Worm (Caenorhabditis elegans) whole organism, late embryonic: ENCODE results near the gene F20D12.12.
A peak's percentile ranks its signal among the peaks of the same experiment; 100 is the strongest.

Source experiments
- C38D4.7 ChIP-seq: fragments of 200-800 bp; sonication (Bioruptor generic); optimal IDR thresholded peaks from 2 replicates; lab custom pipeline; 2018; ENCODE audit warnings: mild to moderate bottlenecking, missing genetic modification characterization, moderate library complexity, missing compliant biosample characterization
- ceh-22 ChIP-seq: sonication (generic microtip); optimal IDR thresholded peaks from 2 replicates; lab custom pipeline; 2017; ENCODE audit warnings: missing biosample characterization, missing genetic modification characterization
- fax-1 ChIP-seq: sonication (generic microtip); optimal IDR thresholded peaks from 2 replicates; lab custom pipeline; 2016; ENCODE audit warnings: missing genotype, missing genetic modification characterization, missing compliant biosample characterization
- mec-3 ChIP-seq: sonication (generic microtip); optimal IDR thresholded peaks from 2 replicates; lab custom pipeline; 2016; ENCODE audit warnings: borderline replicate concordance, missing genetic modification characterization, missing compliant biosample characterization
- pha-4 ChIP-seq: fragments of 150-350 bp; optimal IDR thresholded peaks from 2 replicates; lab custom pipeline; 2018; ENCODE audit warnings: missing biosample characterization, missing genetic modification reagents, missing genetic modification characterization
- rnt-1 ChIP-seq: sonication (generic microtip); optimal IDR thresholded peaks from 2 replicates; lab custom pipeline; 2016; ENCODE audit warnings: missing genetic modification characterization, missing compliant biosample characterization
- tbx-7 ChIP-seq: sonication (generic microtip); optimal IDR thresholded peaks from 2 replicates; lab custom pipeline; 2016; ENCODE audit warnings: missing genotype, missing genetic modification characterization, missing compliant biosample characterization
- ztf-16 ChIP-seq: sonication (generic microtip); optimal IDR thresholded peaks from 2 replicates; lab custom pipeline; 2017; ENCODE audit warnings: missing genetic modification characterization, missing compliant biosample characterization

DNA sequence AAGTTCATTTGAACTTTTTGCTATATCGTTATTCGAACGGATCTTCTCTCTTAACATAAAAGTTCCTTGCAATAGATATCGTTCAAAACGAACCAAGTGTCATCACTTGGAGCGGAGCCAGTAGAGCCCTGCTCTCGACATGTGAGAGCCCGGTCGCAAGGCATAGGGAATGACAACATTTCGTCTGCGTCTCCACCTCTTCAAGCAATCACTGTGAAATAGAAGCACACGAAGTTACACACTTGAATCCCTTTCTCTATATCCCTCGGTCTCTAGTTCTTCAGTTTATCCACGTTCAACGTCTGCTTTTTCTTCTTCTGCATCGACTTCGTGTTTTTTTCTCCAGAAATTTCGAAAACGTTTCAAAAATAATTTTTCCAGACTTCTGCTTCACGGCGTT is 43.9 kb upstream of the F20D12.12 start, which contains the start of gene C49H3.6:
- TF ChIP-seq ceh-22 (tag; lab: Kevin White, UChicago) (peak; percentile 38), fax-1 (tag; lab: Kevin White, UChicago) (no peak), C38D4.7 (no peak), pha-4 (tag; lab: Kevin White, UChicago) (no peak), tbx-7 (tag; lab: Kevin White, UChicago) (no peak), ztf-16 (tag; lab: Kevin White, UChicago) (no peak), mec-3 (tag; lab: Kevin White, UChicago) (no peak), rnt-1 (tag; lab: Kevin White, UChicago) (no peak)
